Worm (Caenorhabditis elegans) whole organism, mixed stage, embryonic: Measurements from ENCODE around the gene nhr-66.

Experiments used
- cnd-1 ChIP-seq: fragments of 200-800 bp; sonication (Bioruptor generic); optimal IDR thresholded peaks from 2 replicates; lab custom pipeline; 2018; ENCODE audit warnings: mild to moderate bottlenecking, missing genetic modification characterization, missing compliant biosample characterization
- sptf-1 ChIP-seq: sonication (generic microtip); optimal IDR thresholded peaks from 2 replicates; lab custom pipeline; 2017; ENCODE audit warnings: mild to moderate bottlenecking, missing genetic modification characterization, moderate library complexity, missing compliant biosample characterization

DNA sequence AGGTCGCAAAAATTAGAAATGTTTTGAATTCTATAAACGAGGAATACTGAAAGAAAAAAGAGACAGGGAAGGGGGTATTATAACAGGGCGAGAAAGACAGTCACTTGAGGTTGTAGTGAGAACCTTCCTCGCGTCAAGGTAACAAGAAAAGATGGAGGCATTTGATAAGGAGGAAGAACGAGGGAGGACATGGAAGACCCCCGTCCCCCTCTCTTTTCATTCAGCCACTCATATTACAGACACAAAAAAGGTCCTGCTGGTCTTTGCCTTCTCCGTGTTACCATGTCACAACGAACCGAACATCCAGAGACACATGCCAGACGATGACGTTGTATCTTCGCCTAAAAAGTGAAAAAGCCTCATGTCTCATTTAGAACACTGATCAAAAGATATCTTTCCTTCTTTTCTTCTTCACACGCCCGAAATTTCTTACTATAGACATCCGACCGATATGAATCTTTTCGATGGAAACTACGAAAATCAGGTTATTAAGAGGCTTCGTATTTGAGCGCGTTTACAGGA is 5.0 kb upstream of the nhr-66 start:
- no peak for TF ChIP-seq sptf-1 (tag; lab: Kevin White, UChicago)
- TF ChIP-seq cnd-1 (tag; lab: Kevin White, UChicago): no peak
